Worm (Caenorhabditis elegans) whole organism, L3 larva: ENCODE data around the gene aass-1.

Source experiments
- R02D3.7 ChIP-seq: fragments of 150-350 bp; optimal IDR thresholded peaks from 2 replicates; lab custom pipeline; 2014; ENCODE audit warnings: missing biosample characterization, missing genetic modification characterization
- aly-2 ChIP-seq: fragments of 150-350 bp; optimal IDR thresholded peaks from 2 replicates; lab custom pipeline; 2014; ENCODE audit warnings: missing biosample characterization, missing genetic modification characterization
- ama-1 ChIP-seq: fragments of 150-350 bp; optimal IDR thresholded peaks from 2 replicates; lab custom pipeline; 2018
- elt-1 ChIP-seq: fragments of 150-350 bp; optimal IDR thresholded peaks from 2 replicates; lab custom pipeline; 2014; ENCODE audit warnings: missing biosample characterization, missing genetic modification characterization
- jun-1 ChIP-seq: fragments of 150-350 bp; optimal IDR thresholded peaks from 2 replicates; lab custom pipeline; 2014; ENCODE audit warnings: missing biosample characterization, missing genetic modification reagents, missing genetic modification characterization
- lin-39 ChIP-seq: fragments of 150-350 bp; optimal IDR thresholded peaks from 2 replicates; lab custom pipeline; 2018; ENCODE audit warnings: missing biosample characterization, missing genetic modification reagents, missing genetic modification characterization
- mdl-1 ChIP-seq: fragments of 150-350 bp; optimal IDR thresholded peaks from 2 replicates; lab custom pipeline; 2014; ENCODE audit warnings: missing biosample characterization, missing genetic modification characterization
- nhr-11 ChIP-seq: fragments of 150-350 bp; optimal IDR thresholded peaks from 2 replicates; lab custom pipeline; 2014; ENCODE audit warnings: missing biosample characterization, missing genetic modification characterization
- nhr-237 ChIP-seq: fragments of 150-350 bp; optimal IDR thresholded peaks from 2 replicates; lab custom pipeline; 2014; ENCODE audit warnings: missing biosample characterization, missing genetic modification characterization
- nhr-77 ChIP-seq: fragments of 150-350 bp; optimal IDR thresholded peaks from 2 replicates; lab custom pipeline; 2014; ENCODE audit warnings: missing biosample characterization, missing genetic modification characterization
- pha-4 ChIP-seq: fragments of 150-350 bp; optimal IDR thresholded peaks from 2 replicates; lab custom pipeline; 2014; ENCODE audit warnings: missing biosample characterization, missing genetic modification reagents, missing genetic modification characterization
- unc-39 ChIP-seq: sonication (generic microtip); optimal IDR thresholded peaks from 4 replicates; lab custom pipeline; 2017; ENCODE audit warnings: missing biosample characterization, missing genetic modification characterization
- ztf-4 ChIP-seq: fragments of 150-350 bp; optimal IDR thresholded peaks from 2 replicates; lab custom pipeline; 2014; ENCODE audit warnings: missing biosample characterization, missing genetic modification characterization

DNA sequence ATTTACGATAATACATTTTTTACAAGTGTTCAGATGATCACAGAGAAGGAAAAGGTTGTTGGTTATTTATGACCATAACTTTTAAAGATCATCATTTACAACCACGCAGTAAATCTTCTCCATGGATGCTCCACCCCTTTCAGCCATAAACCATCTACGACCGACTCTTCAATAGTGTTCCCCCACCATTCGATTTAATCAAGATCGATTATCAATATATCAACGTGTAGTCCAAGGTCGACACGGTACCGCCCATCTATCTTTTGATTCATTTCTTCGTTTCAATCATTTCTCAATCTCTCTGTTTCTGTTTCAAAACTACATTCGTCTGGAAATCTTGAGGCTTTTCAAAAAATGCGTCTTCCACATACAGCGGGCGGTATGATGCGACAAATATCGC lies at the start of gene aass-1:
- TF ChIP-seq lin-39 (tag; lab: Kevin White, UChicago) = no peak
- TF ChIP-seq mdl-1 (tag; lab: Kevin White, UChicago) = no peak
- TF ChIP-seq elt-1 (tag; lab: Kevin White, UChicago) = no peak
- TF ChIP-seq ama-1 (lab: Kevin White, UChicago) = no peak
- TF ChIP-seq nhr-237 (tag; lab: Kevin White, UChicago) = no peak
- no peak for TF ChIP-seq nhr-77
- no peak for TF ChIP-seq jun-1 (tag; lab: Kevin White, UChicago)
- no peak for TF ChIP-seq R02D3.7
- TF ChIP-seq ztf-4 (tag; lab: Kevin White, UChicago) = no peak
- TF ChIP-seq unc-39 (tag; lab: Kevin White, UChicago) = no peak
- no peak for TF ChIP-seq aly-2
- TF ChIP-seq nhr-11 = no peak
- TF ChIP-seq pha-4 (tag; lab: Kevin White, UChicago) = no peak
